Worm (Caenorhabditis elegans) whole organism, late embryonic: ENCODE data around the gene ogr-2.

Experiments
- C08G9.2 ChIP-seq: sonication (generic microtip); optimal IDR thresholded peaks from 2 replicates; lab custom pipeline; 2016; ENCODE audit warnings: mild to moderate bottlenecking, missing genetic modification characterization, moderate library complexity, missing compliant biosample characterization
- ahr-1 ChIP-seq: sonication (generic microtip); optimal IDR thresholded peaks from 2 replicates; lab custom pipeline; 2016; ENCODE audit warnings: missing genetic modification characterization, missing compliant biosample characterization
- fkh-10 ChIP-seq: fragments of 150-350 bp; optimal IDR thresholded peaks from 2 replicates; lab custom pipeline; 2014; ENCODE audit warnings: missing biosample characterization, missing genetic modification reagents, missing genetic modification characterization
- nfya-1 ChIP-seq: sonication (generic microtip); optimal IDR thresholded peaks from 2 replicates; lab custom pipeline; 2017; ENCODE audit warnings: missing genetic modification characterization, mild to moderate bottlenecking, missing compliant biosample characterization, antibody characterized with exemption, moderate library complexity
- pha-4 ChIP-seq: fragments of 150-350 bp; optimal IDR thresholded peaks from 2 replicates; lab custom pipeline; 2018; ENCODE audit warnings: missing biosample characterization, missing genetic modification reagents, missing genetic modification characterization
- rnt-1 ChIP-seq: sonication (generic microtip); optimal IDR thresholded peaks from 2 replicates; lab custom pipeline; 2016; ENCODE audit warnings: missing genetic modification characterization, missing compliant biosample characterization
- sox-4 ChIP-seq: sonication (generic microtip); optimal IDR thresholded peaks from 2 replicates; lab custom pipeline; 2017; ENCODE audit warnings: mild to moderate bottlenecking, missing genetic modification characterization, inconsistent platforms, missing compliant biosample characterization

DNA sequence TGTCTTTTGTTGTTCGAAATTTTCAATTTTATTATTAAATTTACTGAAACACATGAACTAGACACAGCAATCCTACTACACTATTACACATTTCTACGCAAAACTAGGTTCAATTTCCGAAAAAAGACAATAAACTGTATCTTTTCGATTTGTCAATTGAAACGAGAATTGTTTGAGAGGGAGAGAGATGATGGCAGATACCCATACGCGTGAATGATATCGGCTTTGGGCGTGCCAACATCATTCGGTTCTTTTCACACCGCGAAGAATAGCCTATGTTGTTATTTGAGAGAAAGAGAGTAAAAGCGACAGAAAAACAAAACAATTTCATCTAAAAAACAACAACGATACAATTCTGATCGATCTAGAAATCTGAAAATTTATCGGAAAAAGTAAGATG, 29.2 kb upstream of the ogr-2 start:
- TF ChIP-seq pha-4 (tag; lab: Kevin White, UChicago) = no peak
- TF ChIP-seq C08G9.2 (tag; lab: Kevin White, UChicago) = no peak
- TF ChIP-seq sox-4 (tag; lab: Kevin White, UChicago) = no peak
- TF ChIP-seq nfya-1 = no peak
- TF ChIP-seq rnt-1 (tag; lab: Kevin White, UChicago) = no peak
- no peak for TF ChIP-seq ahr-1 (tag; lab: Kevin White, UChicago)
- no peak for TF ChIP-seq fkh-10 (GFP tag; lab: Kevin White, UChicago)
